Worm (Caenorhabditis elegans) whole organism, mixed stage, embryonic: ENCODE measurements around the gene pigk-1.

Experiments used
- ceh-39 ChIP-seq: fragments of 150-350 bp; optimal IDR thresholded peaks from 2 replicates; lab custom pipeline; 2014; ENCODE audit warnings: missing biosample characterization, missing genetic modification characterization
- ces-1 ChIP-seq: fragments of 150-350 bp; optimal IDR thresholded peaks from 2 replicates; lab custom pipeline; 2014; ENCODE audit warnings: missing biosample characterization, missing genetic modification reagents, missing genetic modification characterization
- drap-1 ChIP-seq: fragments of 200-800 bp; sonication (Bioruptor generic); optimal IDR thresholded peaks from 3 replicates; lab custom pipeline; 2018; ENCODE audit warnings: mild to moderate bottlenecking, missing genetic modification characterization, missing compliant biosample characterization
- elt-1 ChIP-seq: sonication (generic microtip); optimal IDR thresholded peaks from 2 replicates; lab custom pipeline; 2017; ENCODE audit warnings: missing genetic modification characterization, mild to moderate bottlenecking, missing compliant biosample characterization, antibody characterized with exemption, moderate library complexity, borderline replicate concordance; ENCODE audit not compliant: insufficient read depth
- flh-1 ChIP-seq: fragments of 200-800 bp; sonication (Bioruptor generic); optimal IDR thresholded peaks from 2 replicates; lab custom pipeline; 2018; ENCODE audit warnings: mild to moderate bottlenecking, missing genetic modification characterization, moderate library complexity, missing compliant biosample characterization
- lin-32 ChIP-seq: fragments of 200-800 bp; sonication (Bioruptor generic); optimal IDR thresholded peaks from 2 replicates; lab custom pipeline; 2018; ENCODE audit warnings: mild to moderate bottlenecking, missing genetic modification characterization, missing compliant biosample characterization
- lsy-2 ChIP-seq: fragments of 150-350 bp; optimal IDR thresholded peaks from 2 replicates; lab custom pipeline; 2014; ENCODE audit warnings: missing biosample characterization, missing genetic modification characterization
- nhr-237 ChIP-seq: fragments of 150-350 bp; optimal IDR thresholded peaks from 2 replicates; lab custom pipeline; 2014; ENCODE audit warnings: missing biosample characterization, missing genetic modification characterization
- nhr-28 ChIP-seq: fragments of 150-350 bp; optimal IDR thresholded peaks from 2 replicates; lab custom pipeline; 2014; ENCODE audit warnings: missing biosample characterization, missing genetic modification characterization
- nhr-76 ChIP-seq: sonication (generic microtip); optimal IDR thresholded peaks from 2 replicates; lab custom pipeline; 2017; ENCODE audit warnings: missing biosample characterization, missing genetic modification characterization
- pha-4 ChIP-seq: fragments of 150-350 bp; optimal IDR thresholded peaks from 2 replicates; lab custom pipeline; 2018; ENCODE audit warnings: missing biosample characterization, missing genetic modification reagents, missing genetic modification characterization
- snpc-4 ChIP-seq: fragments of 150-350 bp; optimal IDR thresholded peaks from 2 replicates; lab custom pipeline; 2014; ENCODE audit warnings: missing biosample characterization, missing genetic modification characterization
- sptf-1 ChIP-seq: sonication (generic microtip); optimal IDR thresholded peaks from 2 replicates; lab custom pipeline; 2017; ENCODE audit warnings: mild to moderate bottlenecking, missing genetic modification characterization, moderate library complexity, missing compliant biosample characterization
- ztf-11 ChIP-seq: fragments of 150-350 bp; optimal IDR thresholded peaks from 2 replicates; lab custom pipeline; 2014; ENCODE audit warnings: missing biosample characterization, missing genetic modification characterization

DNA sequence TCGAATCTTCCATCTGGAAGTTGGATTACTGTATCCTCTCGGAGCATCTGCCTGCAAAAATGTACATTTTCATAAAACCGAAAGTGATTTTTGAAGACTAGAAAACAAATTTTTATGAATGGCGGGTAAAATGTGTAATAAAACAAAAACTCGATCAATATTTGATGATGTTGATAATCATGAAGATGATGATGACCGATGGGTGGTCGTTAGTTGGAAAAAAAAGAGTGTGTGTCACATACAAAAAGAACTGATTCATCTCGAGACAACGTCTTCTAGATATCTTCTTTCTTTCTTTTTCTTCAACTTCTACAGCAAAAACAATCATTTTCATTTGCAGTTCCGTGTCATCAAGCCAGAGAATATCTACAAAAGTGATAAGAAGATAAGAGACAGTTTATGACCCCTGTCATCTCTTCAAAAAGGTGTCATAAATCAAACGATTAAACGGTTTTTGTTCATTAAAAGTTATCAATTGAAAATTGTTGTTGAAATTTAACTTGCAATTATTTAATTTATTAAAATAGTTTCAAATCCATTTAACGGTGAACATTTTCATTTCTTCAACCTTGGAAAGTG is 17.2 kb downstream of the pigk-1 start, which contains the start of gene bcc-1:
- TF ChIP-seq lin-32 (GFP tag; lab: Kevin White, UChicago) (no peak), nhr-237 (tag; lab: Kevin White, UChicago) (no peak), ceh-39 (no peak), sptf-1 (tag; lab: Kevin White, UChicago) (no peak), nhr-76 (tag; lab: Kevin White, UChicago) (no peak), elt-1 (no peak), flh-1 (GFP tag; lab: Kevin White, UChicago) (no peak), lsy-2 (tag; lab: Kevin White, UChicago) (no peak), nhr-28 (tag; lab: Kevin White, UChicago) (no peak), ztf-11 (tag; lab: Kevin White, UChicago) (no peak), drap-1 (GFP tag; lab: Kevin White, UChicago) (no peak), pha-4 (tag; lab: Kevin White, UChicago) (no peak), snpc-4 (tag; lab: Kevin White, UChicago) (no peak), ces-1 (no peak)
